Worm (Caenorhabditis elegans): ENCODE data around the gene C06E8.5.

The C06E8.5 gene

ce11 chrIII:6961167-6961566 is 44.1 kb downstream of the C06E8.5 start:
- TF ChIP-seq unc-62 (GFP tag; optimal IDR thresholded peaks at IDR 0.05): no peak

ce11 chrIII:6958674-6959241 is 46.5 kb downstream of the C06E8.5 start:
- no peak for TF ChIP-seq unc-62 (GFP tag; optimal IDR thresholded peaks at IDR 0.05)

DNA sequence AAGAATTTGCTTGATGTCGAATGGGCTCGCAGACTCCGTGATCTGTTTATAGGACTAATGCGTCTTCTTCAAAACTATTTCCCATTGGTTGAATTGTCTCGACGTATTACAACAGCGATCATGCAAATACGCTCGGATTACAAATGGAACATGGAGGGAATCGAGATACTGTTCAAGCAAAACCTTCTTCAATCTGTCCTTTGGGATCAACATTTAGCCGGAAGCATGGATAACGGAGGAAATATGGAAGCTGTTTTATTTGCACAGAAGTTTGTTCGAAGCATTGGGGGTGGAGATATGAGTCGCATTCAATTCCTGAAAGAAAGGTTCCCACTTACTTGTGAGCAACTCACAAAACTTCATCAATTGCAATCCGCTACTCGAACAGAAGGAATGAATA is 49.5 kb downstream of the C06E8.5 start:
- no peak for TF ChIP-seq unc-62 (GFP tag; optimal IDR thresholded peaks at IDR 0.05)

- no peak for TF ChIP-seq unc-62 (GFP tag; optimal IDR thresholded peaks at IDR 0.05)
These were observed 51.3 kb downstream of the C06E8.5 start for ce11 chrIII:6953978-6954377.

ce11 chrIII:6953373-6953772 is 51.9 kb downstream of the C06E8.5 start:
- TF ChIP-seq unc-62 (GFP tag; optimal IDR thresholded peaks at IDR 0.05): no peak

Data from whole organism, dauer.